Worm (Caenorhabditis elegans): ENCODE measurements around the gene fbxc-26.

Gene fbxc-26

DNA sequence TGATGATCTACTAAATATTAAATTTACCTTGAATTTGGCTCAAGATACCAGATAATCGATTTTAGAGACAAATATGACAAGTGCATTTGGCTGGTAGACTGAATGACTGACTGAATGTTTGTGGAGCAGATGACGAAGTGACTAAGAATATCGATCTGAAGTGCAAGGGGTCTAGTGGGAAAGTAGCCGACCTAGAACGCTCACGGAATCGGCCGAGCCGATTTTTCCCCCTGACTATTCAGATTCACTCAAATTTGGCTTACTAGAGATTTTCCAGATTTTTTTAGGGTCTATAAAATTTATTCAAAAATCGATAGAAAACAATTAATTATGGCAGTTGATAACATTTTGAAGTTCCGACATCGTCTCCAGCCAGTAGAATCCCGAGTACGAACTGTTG, at the start of gene fbxc-26:
fbxc-26 (minus strand) TSS at position 101 of the 400 bp plus-strand sequence.
- TF ChIP-seq lin-11 (tag; optimal IDR thresholded peaks at IDR 0.05) (no peak), blmp-1 (tag; optimal IDR thresholded peaks at IDR 0.05; ENCODE audit: insufficient read depth) (no peak), dmd-4 (tag; optimal IDR thresholded peaks at IDR 0.05) (no peak), egl-27 (tag; optimal IDR thresholded peaks at IDR 0.05) (no peak), elt-1 (tag; optimal IDR thresholded peaks at IDR 0.05) (no peak), crh-2 (tag; optimal IDR thresholded peaks at IDR 0.05) (no peak), zag-1 (tag; optimal IDR thresholded peaks at IDR 0.05) (no peak), ztf-4 (tag; optimal IDR thresholded peaks at IDR 0.05) (no peak), Y55F3AM.14 (GFP tag; optimal IDR thresholded peaks at IDR 0.05) (no peak), unc-62 (GFP tag; optimal IDR thresholded peaks at IDR 0.05) (no peak), nhr-129 (tag; optimal IDR thresholded peaks at IDR 0.05) (no peak), snpc-4 (tag; optimal IDR thresholded peaks at IDR 0.05) (no peak), ceh-82 (tag; optimal IDR thresholded peaks at IDR 0.05) (no peak), ceh-16 (tag; optimal IDR thresholded peaks at IDR 0.05) (no peak), nhr-77 (tag; optimal IDR thresholded peaks at IDR 0.05) (no peak), nhr-10 (tag; optimal IDR thresholded peaks at IDR 0.05) (no peak), sem-4 (tag; optimal IDR thresholded peaks at IDR 0.05) (no peak), ama-1 (optimal IDR thresholded peaks at IDR 0.05) (no peak)

DNA sequence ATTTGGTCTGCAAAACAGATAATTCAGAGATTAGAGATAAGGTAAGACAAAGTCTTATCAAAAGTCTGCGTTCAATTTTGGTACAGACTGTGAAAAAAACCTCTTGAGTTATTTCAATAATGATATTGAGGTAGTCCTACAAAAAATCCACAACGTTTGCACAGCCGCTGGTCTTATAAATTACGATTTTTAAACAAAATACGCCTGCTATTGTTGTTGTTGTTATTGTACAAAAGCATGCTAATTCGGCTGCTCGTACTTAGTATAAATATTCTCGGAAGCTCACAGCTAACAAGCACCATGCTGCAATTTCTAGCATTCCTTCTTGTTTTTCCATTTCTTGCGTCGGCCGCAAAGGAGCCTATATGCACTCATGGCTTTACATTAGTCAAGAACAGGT, 49.8 kb upstream of the fbxc-26 start, which contains the start of gene clec-19:
clec-19 (plus strand) TSS at position 301 of the 400 bp plus-strand sequence.
- no peak for TF ChIP-seq R02D3.7 (tag; optimal IDR thresholded peaks at IDR 0.05)
- TF ChIP-seq lin-39 (tag; optimal IDR thresholded peaks at IDR 0.05), result no peak
- no peak for TF ChIP-seq Y55F3AM.14 (GFP tag; optimal IDR thresholded peaks at IDR 0.05)
- no peak for TF ChIP-seq mbf-1 (tag; optimal IDR thresholded peaks at IDR 0.05)
- TF ChIP-seq crh-2 (tag; optimal IDR thresholded peaks at IDR 0.05), result no peak
- TF ChIP-seq sma-9 (GFP tag; optimal IDR thresholded peaks at IDR 0.05), result no peak
- no peak for TF ChIP-seq sma-9 (tag; optimal IDR thresholded peaks at IDR 0.05)
- no peak for TF ChIP-seq nhr-6 (tag; optimal IDR thresholded peaks at IDR 0.05)
- TF ChIP-seq fos-1 (tag; optimal IDR thresholded peaks at IDR 0.05), result no peak
- TF ChIP-seq elt-1 (tag; optimal IDR thresholded peaks at IDR 0.05), result no peak
- no peak for TF ChIP-seq nhr-11 (tag; optimal IDR thresholded peaks at IDR 0.05)
- no peak for TF ChIP-seq nhr-237 (tag; optimal IDR thresholded peaks at IDR 0.05)
- no peak for TF ChIP-seq unc-62 (GFP tag; optimal IDR thresholded peaks at IDR 0.05)
- no peak for TF ChIP-seq egl-27 (tag; optimal IDR thresholded peaks at IDR 0.05)
- no peak for TF ChIP-seq sem-4 (tag; optimal IDR thresholded peaks at IDR 0.05)
- TF ChIP-seq ceh-82 (tag; optimal IDR thresholded peaks at IDR 0.05), result no peak
- no peak for TF ChIP-seq gmeb-1 (tag; optimal IDR thresholded peaks at IDR 0.05)

DNA sequence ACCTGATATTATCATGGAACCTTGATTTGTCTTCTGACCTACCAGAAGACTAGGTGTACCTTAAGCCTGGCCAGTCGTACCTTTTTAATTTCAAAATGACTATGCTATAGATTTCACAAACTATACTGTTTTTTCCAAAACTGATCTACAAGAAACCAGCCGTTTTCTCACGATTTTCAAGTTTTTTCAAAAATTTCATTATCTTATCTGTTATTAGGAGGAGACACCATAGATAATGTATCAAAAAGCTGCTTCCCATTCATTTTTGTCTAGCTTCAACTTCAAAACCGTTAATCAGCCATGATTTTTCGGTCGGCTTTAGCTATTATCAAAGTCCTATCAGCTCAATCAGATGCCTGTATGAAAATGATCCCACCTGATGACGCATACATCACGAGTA, 48.1 kb upstream of the fbxc-26 start, which contains the start of gene F36H5.12:
F36H5.12 (plus strand) TSS at position 301 of the 400 bp plus-strand sequence.
- no peak for TF ChIP-seq mab-5 (tag; optimal IDR thresholded peaks at IDR 0.05)
- TF ChIP-seq lin-13 (GFP tag; optimal IDR thresholded peaks at IDR 0.05), result no peak

DNA sequence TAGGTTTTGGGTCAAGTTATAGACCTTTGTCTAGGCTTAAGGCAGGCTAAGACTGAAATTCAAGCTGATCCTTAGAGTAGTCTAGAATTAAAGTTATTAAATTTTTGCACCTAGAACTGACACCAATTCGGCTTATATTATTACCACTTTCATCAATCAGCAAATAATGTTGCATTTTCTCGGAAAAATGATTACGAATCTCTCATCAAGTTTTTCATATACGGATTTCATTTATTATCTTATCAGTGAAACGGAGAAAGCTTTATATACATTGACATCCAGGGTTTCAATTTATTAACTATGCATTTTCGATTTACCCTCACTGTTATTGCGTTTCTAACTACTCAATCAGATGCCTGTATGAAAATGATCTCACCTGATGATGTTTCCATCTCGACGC, 46.8 kb upstream of the fbxc-26 start, which contains the start of gene K07G6.1:
K07G6.1 (plus strand) TSS at position 301 of the 400 bp plus-strand sequence.
- TF ChIP-seq unc-62 (GFP tag; optimal IDR thresholded peaks at IDR 0.05), result no peak
- no peak for TF ChIP-seq nhr-21 (tag; optimal IDR thresholded peaks at IDR 0.05)
- no peak for TF ChIP-seq peb-1 (tag; optimal IDR thresholded peaks at IDR 0.05)
- TF ChIP-seq snpc-4 (tag; optimal IDR thresholded peaks at IDR 0.05), result no peak
- TF ChIP-seq ceh-82 (tag; optimal IDR thresholded peaks at IDR 0.05), result no peak
- TF ChIP-seq lin-13 (GFP tag; optimal IDR thresholded peaks at IDR 0.05), result no peak
- TF ChIP-seq egl-27 (tag; optimal IDR thresholded peaks at IDR 0.05), result no peak
- TF ChIP-seq nhr-23 (tag; optimal IDR thresholded peaks at IDR 0.05), result no peak
- TF ChIP-seq ztf-1 (GFP tag; conservative IDR thresholded peaks at IDR 0.05), result no peak
- no peak for TF ChIP-seq mbf-1 (tag; optimal IDR thresholded peaks at IDR 0.05)
- TF ChIP-seq C34F6.9 (tag; optimal IDR thresholded peaks at IDR 0.05), result no peak
- no peak for TF ChIP-seq ZK546.5 (tag; optimal IDR thresholded peaks at IDR 0.05)
- TF ChIP-seq F13H6.1 (tag; optimal IDR thresholded peaks at IDR 0.05), result no peak
- no peak for TF ChIP-seq skn-1 (tag; optimal IDR thresholded peaks at IDR 0.05)
- no peak for TF ChIP-seq unc-55 (GFP tag; optimal IDR thresholded peaks at IDR 0.05)
- no peak for TF ChIP-seq alr-1 (tag; optimal IDR thresholded peaks at IDR 0.05)
- TF ChIP-seq ama-1 (optimal IDR thresholded peaks at IDR 0.05), result no peak
- no peak for TF ChIP-seq unc-39 (tag; optimal IDR thresholded peaks at IDR 0.05)
